Fruit fly (Drosophila melanogaster): Measurements from ENCODE around the gene Dsp1.

Gene Dsp1

dm6 chrX:16332615-16333288 is 660 bp upstream of the Dsp1 start:
- no peak for TF ChIP-seq EcR (GFP tag; optimal IDR thresholded peaks at IDR 0.05)
- TF ChIP-seq CG8478 (optimal IDR thresholded peaks at IDR 0.05): no peak
- TF ChIP-seq psq (optimal IDR thresholded peaks at IDR 0.05): no peak
- TF ChIP-seq usp (GFP tag; optimal IDR thresholded peaks at IDR 0.05): no peak
- TF ChIP-seq pan (optimal IDR thresholded peaks at IDR 0.05): no peak
- TF ChIP-seq Dll (optimal IDR thresholded peaks at IDR 0.05): no peak

- no peak for TF ChIP-seq pan (optimal IDR thresholded peaks at IDR 0.05)
- TF ChIP-seq EcR (GFP tag; optimal IDR thresholded peaks at IDR 0.05): no peak
- no peak for TF ChIP-seq CG8478 (optimal IDR thresholded peaks at IDR 0.05)
- no peak for TF ChIP-seq psq (optimal IDR thresholded peaks at IDR 0.05)
- no peak for TF ChIP-seq usp (GFP tag; optimal IDR thresholded peaks at IDR 0.05)
- TF ChIP-seq Dll (optimal IDR thresholded peaks at IDR 0.05): no peak
These were observed 944 bp downstream of the Dsp1 start for dm6 chrX:16334251-16334860.

dm6 chrX:16335107-16335642 is 1.8 kb downstream of the Dsp1 start:
- TF ChIP-seq psq (optimal IDR thresholded peaks at IDR 0.05): no peak
- no peak for TF ChIP-seq pan (optimal IDR thresholded peaks at IDR 0.05)
- TF ChIP-seq Dll (optimal IDR thresholded peaks at IDR 0.05): no peak
- no peak for TF ChIP-seq EcR (GFP tag; optimal IDR thresholded peaks at IDR 0.05)
- no peak for TF ChIP-seq CG8478 (optimal IDR thresholded peaks at IDR 0.05)
- no peak for TF ChIP-seq usp (GFP tag; optimal IDR thresholded peaks at IDR 0.05)

DNA sequence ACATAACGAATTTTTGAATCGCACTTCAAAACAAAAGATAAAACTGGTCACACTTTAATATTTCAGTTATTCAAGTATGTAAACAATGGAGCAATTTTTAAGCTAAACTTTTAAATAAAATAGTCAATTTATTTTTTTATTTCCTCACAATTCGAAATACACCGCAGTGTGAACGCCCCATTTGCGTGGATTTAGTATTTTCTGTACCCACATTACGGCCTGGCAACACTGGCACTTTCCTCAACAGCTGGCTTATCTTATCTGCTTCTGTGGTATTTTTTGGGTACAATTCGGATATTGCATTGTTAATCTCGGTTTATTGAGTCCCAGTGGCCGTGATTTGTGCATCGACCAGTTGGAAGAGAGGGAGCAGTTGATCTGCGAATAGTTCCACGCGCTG is 16.6 kb downstream of the Dsp1 start, which contains the start of gene sl:
TSS of gene sl (plus strand) at position 254 of the 400 bp plus-strand sequence.
- no peak for TF ChIP-seq EcR (GFP tag; optimal IDR thresholded peaks at IDR 0.05)
- no peak for TF ChIP-seq pan (optimal IDR thresholded peaks at IDR 0.05)
- no peak for TF ChIP-seq CG8478 (optimal IDR thresholded peaks at IDR 0.05)

DNA sequence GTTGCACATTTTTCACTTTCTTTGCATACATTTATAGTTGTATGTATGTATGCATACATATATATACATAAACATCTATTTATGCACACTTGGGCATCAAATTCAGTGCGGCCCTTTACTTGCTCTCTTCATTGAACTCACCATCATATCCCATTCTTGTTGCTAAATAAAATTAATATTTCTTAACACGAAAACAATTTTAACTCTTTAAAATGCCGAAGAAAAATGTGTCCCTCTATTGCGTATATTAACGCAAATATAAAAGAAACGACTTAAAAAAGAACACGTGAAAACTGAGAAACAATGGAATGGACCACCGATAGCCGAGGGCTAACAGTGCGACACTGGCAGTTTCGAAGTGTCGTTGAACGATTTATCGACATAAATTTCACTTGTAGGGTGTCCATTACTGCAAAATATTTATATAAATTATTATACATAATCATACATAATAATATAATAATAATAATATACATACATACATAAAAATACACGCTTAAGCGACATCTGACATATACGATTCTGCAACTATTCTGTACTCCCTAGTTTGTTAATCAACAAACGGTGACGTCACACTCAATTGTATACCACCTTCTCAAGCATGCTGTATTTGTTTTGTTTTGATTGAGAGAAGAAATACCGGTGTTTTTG is 25.4 kb downstream of the Dsp1 start, which contains the start of the genes U2af50 and PIG-Q:
TSS of gene U2af50 (minus strand) at position 370 of the 651 bp plus-strand sequence.
TSS of gene PIG-Q (plus strand) at position 474 of the 651 bp plus-strand sequence.
- TF ChIP-seq CG8478 (optimal IDR thresholded peaks at IDR 0.05) (no peak), pan (optimal IDR thresholded peaks at IDR 0.05) (no peak), EcR (GFP tag; optimal IDR thresholded peaks at IDR 0.05) (no peak), psq (optimal IDR thresholded peaks at IDR 0.05) (no peak), Dll (optimal IDR thresholded peaks at IDR 0.05) (no peak), usp (GFP tag; optimal IDR thresholded peaks at IDR 0.05) (no peak)

DNA sequence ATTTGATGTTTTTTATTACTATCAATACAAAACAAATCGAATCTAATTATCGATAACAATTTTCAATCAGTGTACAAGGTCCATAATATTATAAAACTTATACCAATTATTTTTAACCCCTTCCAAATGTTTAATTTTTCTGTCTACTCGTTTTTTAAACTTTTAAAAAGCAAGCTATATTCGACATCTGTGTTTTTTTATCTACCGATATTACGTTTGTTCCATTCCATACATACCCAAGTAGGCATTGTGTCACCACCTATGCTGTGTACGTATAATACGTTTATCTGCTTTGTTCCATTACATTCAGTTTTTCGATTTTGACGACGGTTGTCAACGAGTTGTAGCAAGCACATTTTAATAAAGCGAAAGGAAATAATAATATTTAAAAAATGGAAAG is 27.9 kb downstream of the Dsp1 start, which contains the start of gene nonA:
TSS of gene nonA (plus strand) at position 264 of the 400 bp plus-strand sequence.
- TF ChIP-seq psq (optimal IDR thresholded peaks at IDR 0.05): no peak
- TF ChIP-seq EcR (GFP tag; optimal IDR thresholded peaks at IDR 0.05): no peak
- no peak for TF ChIP-seq Dll (optimal IDR thresholded peaks at IDR 0.05)

- TF ChIP-seq pan (optimal IDR thresholded peaks at IDR 0.05) (no peak), Dll (optimal IDR thresholded peaks at IDR 0.05) (no peak), psq (optimal IDR thresholded peaks at IDR 0.05) (no peak), CG8478 (optimal IDR thresholded peaks at IDR 0.05) (no peak), usp (GFP tag; optimal IDR thresholded peaks at IDR 0.05) (no peak), EcR (GFP tag; optimal IDR thresholded peaks at IDR 0.05) (no peak)
These were observed 35.2 kb downstream of the Dsp1 start for dm6 chrX:16368585-16368984.

dm6 chrX:16371923-16372322 is 38.5 kb downstream of the Dsp1 start:
- TF ChIP-seq Dll (optimal IDR thresholded peaks at IDR 0.05) (no peak), CG8478 (optimal IDR thresholded peaks at IDR 0.05) (no peak), usp (GFP tag; optimal IDR thresholded peaks at IDR 0.05) (no peak), EcR (GFP tag; optimal IDR thresholded peaks at IDR 0.05) (no peak), pan (optimal IDR thresholded peaks at IDR 0.05) (no peak), psq (optimal IDR thresholded peaks at IDR 0.05) (no peak)

DNA sequence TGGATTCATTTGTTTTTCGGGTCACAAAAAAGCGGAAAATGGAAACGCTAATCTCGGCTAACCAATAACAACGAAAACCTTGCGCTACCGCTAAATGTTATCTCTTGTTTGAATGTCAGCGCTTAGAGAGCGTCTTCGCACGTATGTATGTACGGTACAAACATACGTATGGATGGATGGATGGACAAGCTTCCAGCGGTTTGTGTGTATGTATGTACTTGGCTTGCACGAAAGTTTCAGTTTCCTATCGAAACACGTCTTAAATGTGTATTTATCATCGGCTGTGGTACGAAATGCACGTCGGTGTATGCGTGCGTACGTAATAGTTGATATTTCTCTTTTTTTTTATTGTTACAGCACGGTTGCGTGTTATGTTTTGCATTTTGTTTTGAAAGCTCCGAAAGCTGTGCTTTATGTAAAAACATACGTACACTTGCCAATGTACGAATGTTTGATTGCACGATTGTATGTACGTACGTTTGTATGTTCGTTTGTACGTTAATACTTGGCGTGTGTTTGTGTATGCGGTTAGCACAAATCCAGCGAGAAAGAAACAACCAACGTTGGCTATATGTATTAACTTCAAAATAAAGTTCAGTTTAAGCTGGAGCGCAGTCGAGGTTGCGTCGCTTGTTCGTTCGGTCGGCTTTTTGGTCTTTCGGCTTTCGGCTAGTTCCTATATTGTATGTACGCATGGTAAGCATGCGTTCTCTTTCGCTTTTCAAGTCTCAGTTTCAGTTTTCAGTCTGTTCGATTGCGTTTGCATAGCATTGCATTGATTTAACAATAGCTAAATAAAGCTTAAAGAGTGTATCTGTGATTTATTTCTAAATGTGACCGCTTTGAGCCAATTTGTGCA is 39.3 kb downstream of the Dsp1 start, which contains the start of gene Fur2:
TSS of gene Fur2 (plus strand) at position 595 of the 859 bp plus-strand sequence.
- TF ChIP-seq Dll (optimal IDR thresholded peaks at IDR 0.05) (no peak), usp (GFP tag; optimal IDR thresholded peaks at IDR 0.05) (no peak), CG8478 (optimal IDR thresholded peaks at IDR 0.05) (no peak), pan (optimal IDR thresholded peaks at IDR 0.05) (no peak), EcR (GFP tag; optimal IDR thresholded peaks at IDR 0.05) (no peak), psq (optimal IDR thresholded peaks at IDR 0.05) (no peak)

dm6 chrX:16373541-16373940 is 40.1 kb downstream of the Dsp1 start:
- TF ChIP-seq EcR (GFP tag; optimal IDR thresholded peaks at IDR 0.05) (no peak), CG8478 (optimal IDR thresholded peaks at IDR 0.05) (no peak), usp (GFP tag; optimal IDR thresholded peaks at IDR 0.05) (no peak), psq (optimal IDR thresholded peaks at IDR 0.05) (no peak), Dll (optimal IDR thresholded peaks at IDR 0.05) (no peak), pan (optimal IDR thresholded peaks at IDR 0.05) (no peak)

DNA sequence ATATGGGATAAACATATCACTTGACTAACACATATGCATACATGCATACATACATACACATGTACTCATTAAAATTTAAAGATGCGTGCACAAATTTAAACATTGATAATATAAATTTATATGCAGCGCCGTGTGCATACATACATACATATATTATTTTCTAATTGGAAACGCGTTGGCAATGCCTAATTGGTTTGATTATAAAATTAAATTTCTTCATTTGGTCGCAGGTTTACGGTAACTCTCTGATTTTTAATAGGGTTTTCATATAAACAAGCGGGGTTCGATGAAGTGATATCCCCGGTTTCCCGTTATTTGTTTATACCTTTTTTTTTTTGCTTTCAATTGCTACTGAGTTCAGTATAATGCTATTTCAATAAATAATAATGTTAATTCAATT is 40.6 kb downstream of the Dsp1 start:
- TF ChIP-seq usp (GFP tag; optimal IDR thresholded peaks at IDR 0.05) (no peak), pan (optimal IDR thresholded peaks at IDR 0.05) (no peak), CG8478 (optimal IDR thresholded peaks at IDR 0.05) (no peak), Dll (optimal IDR thresholded peaks at IDR 0.05) (no peak), EcR (GFP tag; optimal IDR thresholded peaks at IDR 0.05) (no peak), psq (optimal IDR thresholded peaks at IDR 0.05) (no peak)

Measured in whole organism.